Worm (Caenorhabditis elegans) whole organism, midembryonic: ENCODE data around the gene F48E3.9.

ENCODE experiments used
- T22C8.4 ChIP-seq: fragments of 200-800 bp; sonication (Bioruptor generic); IDR thresholded peaks from 2 replicates; pipeline ENCODE4 v1.3.6; 2022; ENCODE audit warnings: missing genetic modification characterization, missing compliant biosample characterization
- cog-1 ChIP-seq: sonication (generic microtip); optimal IDR thresholded peaks from 2 replicates; lab custom pipeline; 2016; ENCODE audit warnings: missing genetic modification characterization, missing compliant biosample characterization
- flt-1 ChIP-seq: fragments of 200-800 bp; sonication (Bioruptor generic); IDR thresholded peaks from 2 replicates; pipeline ENCODE4 v1.3.6; 2022; ENCODE audit warnings: missing genetic modification characterization, missing compliant biosample characterization
- klf-2 ChIP-seq: fragments of 200-800 bp; sonication (Bioruptor generic); conservative IDR thresholded peaks from 2 replicates; pipeline ENCODE4 v1.3.6; 2022; ENCODE audit warnings: missing genetic modification reagents, missing genetic modification characterization, missing compliant biosample characterization
- med-1 ChIP-seq: sonication (generic microtip); optimal IDR thresholded peaks from 2 replicates; lab custom pipeline; 2017; ENCODE audit warnings: missing genetic modification characterization, mild to moderate bottlenecking, missing compliant biosample characterization, antibody characterized with exemption, missing genetic modification reagents; ENCODE audit not compliant: insufficient read depth
- ref-1 ChIP-seq: fragments of 200-800 bp; sonication (Bioruptor generic); conservative IDR thresholded peaks from 2 replicates; pipeline ENCODE4 v1.3.6; 2022; ENCODE audit warnings: missing genetic modification reagents, missing genetic modification characterization, missing compliant biosample characterization
- tab-1 ChIP-seq: fragments of 200-800 bp; sonication (Bioruptor generic); IDR thresholded peaks from 2 replicates; pipeline ENCODE4 v1.3.6; 2022; ENCODE audit warnings: missing genetic modification characterization, missing compliant biosample characterization
- ztf-23 ChIP-seq: fragments of 200-800 bp; sonication (Bioruptor generic); IDR thresholded peaks from 2 replicates; pipeline ENCODE4 v1.3.6; 2022; ENCODE audit warnings: missing genetic modification reagents, missing genetic modification characterization, missing compliant biosample characterization
- ztf-29 ChIP-seq: fragments of 200-800 bp; sonication (Bioruptor generic); IDR thresholded peaks from 2 replicates; pipeline ENCODE4 v1.3.6; 2022; ENCODE audit warnings: missing genetic modification reagents, missing genetic modification characterization, missing compliant biosample characterization

F48E3.9 gene

ce11 chrX:7480756-7481155 is at the start of gene F48E3.9:
Gene F48E3.9 (plus strand): TSS chrX:7481056.
- TF ChIP-seq klf-2 (GFP tag; lab: Robert Waterston, UW) (no peak), tab-1 (GFP tag; lab: Robert Waterston, UW) (no peak), T22C8.4 (no peak), cog-1 (tag; lab: Kevin White, UChicago) (no peak), med-1 (GFP tag; lab: Kevin White, UChicago) (no peak), ref-1 (no peak), ztf-23 (GFP tag; lab: Robert Waterston, UW) (no peak)

- TF ChIP-seq cog-1 (tag; lab: Kevin White, UChicago) (no peak), klf-2 (GFP tag; lab: Robert Waterston, UW) (no peak), ref-1 (no peak), tab-1 (GFP tag; lab: Robert Waterston, UW) (no peak), flt-1 (GFP tag; lab: Robert Waterston, UW) (no peak), med-1 (GFP tag; lab: Kevin White, UChicago) (no peak), ztf-23 (GFP tag; lab: Robert Waterston, UW) (no peak), T22C8.4 (no peak), ztf-29 (GFP tag; lab: Robert Waterston, UW) (no peak)
Observed at ce11 chrX:7431165-7431564, 49.7 kb upstream of the F48E3.9 start, which contains the start of gene clc-2. Gene clc-2 (plus strand): TSS chrX:7431465.

ce11 chrX:7433269-7433668 is 47.6 kb upstream of the F48E3.9 start, which contains the start of gene clc-5:
Gene clc-5 (plus strand): TSS chrX:7433569.
- TF ChIP-seq ztf-29 (GFP tag; lab: Robert Waterston, UW): no peak

ce11 chrX:7436912-7437311 is 43.9 kb upstream of the F48E3.9 start:
- TF ChIP-seq ref-1 (no peak), ztf-23 (GFP tag; lab: Robert Waterston, UW) (no peak), med-1 (GFP tag; lab: Kevin White, UChicago) (no peak), T22C8.4 (no peak), ztf-29 (GFP tag; lab: Robert Waterston, UW) (no peak), klf-2 (GFP tag; lab: Robert Waterston, UW) (no peak), tab-1 (GFP tag; lab: Robert Waterston, UW) (no peak), flt-1 (GFP tag; lab: Robert Waterston, UW) (no peak)

- no peak for TF ChIP-seq cog-1 (tag; lab: Kevin White, UChicago)
- TF ChIP-seq ztf-23 (GFP tag; lab: Robert Waterston, UW): no peak
- no peak for TF ChIP-seq tab-1 (GFP tag; lab: Robert Waterston, UW)
- TF ChIP-seq klf-2 (GFP tag; lab: Robert Waterston, UW): no peak
- no peak for TF ChIP-seq T22C8.4
Observed at ce11 chrX:7437949-7438348, 42.9 kb upstream of the F48E3.9 start, which contains the start of gene C01C10.2. Gene C01C10.2 (minus strand): TSS chrX:7438118.

- TF ChIP-seq flt-1 (GFP tag; lab: Robert Waterston, UW) (no peak), T22C8.4 (no peak), cog-1 (tag; lab: Kevin White, UChicago) (no peak), ref-1 (no peak), klf-2 (GFP tag; lab: Robert Waterston, UW) (no peak), tab-1 (GFP tag; lab: Robert Waterston, UW) (no peak), ztf-23 (GFP tag; lab: Robert Waterston, UW) (no peak), ztf-29 (GFP tag; lab: Robert Waterston, UW) (no peak), med-1 (GFP tag; lab: Kevin White, UChicago) (no peak)
Observed at ce11 chrX:7440102-7440501, 40.8 kb upstream of the F48E3.9 start.

- TF ChIP-seq ref-1 (no peak), cog-1 (tag; lab: Kevin White, UChicago) (no peak), ztf-29 (GFP tag; lab: Robert Waterston, UW) (no peak), tab-1 (GFP tag; lab: Robert Waterston, UW) (no peak), T22C8.4 (no peak), flt-1 (GFP tag; lab: Robert Waterston, UW) (no peak), med-1 (GFP tag; lab: Kevin White, UChicago) (no peak), klf-2 (GFP tag; lab: Robert Waterston, UW) (no peak), ztf-23 (GFP tag; lab: Robert Waterston, UW) (no peak)
Observed at ce11 chrX:7442477-7442876, 38.4 kb upstream of the F48E3.9 start, which contains the start of gene acl-12. Gene acl-12 (minus strand): TSS chrX:7442577.

- TF ChIP-seq ref-1 (no peak), ztf-29 (GFP tag; lab: Robert Waterston, UW) (no peak), tab-1 (GFP tag; lab: Robert Waterston, UW) (no peak), klf-2 (GFP tag; lab: Robert Waterston, UW) (no peak), T22C8.4 (no peak), ztf-23 (GFP tag; lab: Robert Waterston, UW) (no peak), cog-1 (tag; lab: Kevin White, UChicago) (no peak), med-1 (GFP tag; lab: Kevin White, UChicago) (no peak), flt-1 (GFP tag; lab: Robert Waterston, UW) (no peak)
Observed at ce11 chrX:7445734-7446133, 35.1 kb upstream of the F48E3.9 start.

- TF ChIP-seq cog-1 (tag; lab: Kevin White, UChicago) (no peak), T22C8.4 (no peak), tab-1 (GFP tag; lab: Robert Waterston, UW) (no peak), flt-1 (GFP tag; lab: Robert Waterston, UW) (no peak), ztf-29 (GFP tag; lab: Robert Waterston, UW) (no peak), klf-2 (GFP tag; lab: Robert Waterston, UW) (no peak), med-1 (GFP tag; lab: Kevin White, UChicago) (no peak), ztf-23 (GFP tag; lab: Robert Waterston, UW) (no peak), ref-1 (no peak)
Observed at ce11 chrX:7446485-7446884, 34.4 kb upstream of the F48E3.9 start.

ce11 chrX:7447340-7447739 is 33.5 kb upstream of the F48E3.9 start:
- TF ChIP-seq ztf-23 (GFP tag; lab: Robert Waterston, UW): no peak
- TF ChIP-seq T22C8.4: no peak
- TF ChIP-seq tab-1 (GFP tag; lab: Robert Waterston, UW): no peak
- TF ChIP-seq cog-1 (tag; lab: Kevin White, UChicago): no peak
- no peak for TF ChIP-seq klf-2 (GFP tag; lab: Robert Waterston, UW)
- TF ChIP-seq ztf-29 (GFP tag; lab: Robert Waterston, UW): no peak
- no peak for TF ChIP-seq ref-1
- TF ChIP-seq med-1 (GFP tag; lab: Kevin White, UChicago): no peak
- TF ChIP-seq flt-1 (GFP tag; lab: Robert Waterston, UW): no peak
